Worm (Caenorhabditis elegans): ENCODE measurements around the gene F18H3.1.

ce11 chrX:13518861-13519713 lies at the start of gene F18H3.1, which contains the start of gene cdk-4:
- TF ChIP-seq snpc-4 (tag; optimal IDR thresholded peaks at IDR 0.05) (no peak), ces-1 (GFP tag; optimal IDR thresholded peaks at IDR 0.05) (no peak), nhr-237 (tag; optimal IDR thresholded peaks at IDR 0.05) (no peak), nhr-11 (tag; optimal IDR thresholded peaks at IDR 0.05) (peak; percentile 49), unc-62 (GFP tag; optimal IDR thresholded peaks at IDR 0.05 in 1 of 2) (peak in 1 of 2 experiments; percentile 99), unc-62 (tag; optimal IDR thresholded peaks at IDR 0.05) (no peak), ztf-11 (tag; optimal IDR thresholded peaks at IDR 0.05) (no peak), unc-130 (GFP tag; optimal IDR thresholded peaks at IDR 0.05) (no peak), R02D3.7 (tag; optimal IDR thresholded peaks at IDR 0.05) (no peak), lin-13 (GFP tag; optimal IDR thresholded peaks at IDR 0.05) (no peak), F10B5.3 (tag; optimal IDR thresholded peaks at IDR 0.05) (no peak), T26A8.4 (GFP tag; IDR thresholded peaks at IDR 0.05) (no peak), unc-39 (tag; optimal IDR thresholded peaks at IDR 0.05) (no peak), ctbp-1 (GFP tag; IDR thresholded peaks at IDR 0.05) (no peak), fos-1 (tag; optimal IDR thresholded peaks at IDR 0.05) (no peak)

Measured in whole organism, L4 larva.